Fruit fly (Drosophila melanogaster) whole organism, pupa: ENCODE measurements around the gene betaCOP.

Experiments
- CG12605 ChIP-seq: fragments of 200-800 bp; sonication (Bioruptor generic); IDR thresholded peaks from 2 replicates; pipeline ENCODE4 v1.3.6; 2022; ENCODE audit warnings: missing biosample characterization, missing genetic modification characterization
- CG13204 ChIP-seq: fragments of 200-800 bp; sonication (Bioruptor generic); optimal IDR thresholded peaks from 2 replicates; lab custom pipeline; 2018; ENCODE audit warnings: missing biosample characterization, mild to moderate bottlenecking, missing genetic modification characterization, moderate library complexity
- CG14655 ChIP-seq: fragments of 200-800 bp; sonication (Bioruptor generic); optimal IDR thresholded peaks from 3 replicates; lab custom pipeline; 2017; ENCODE audit warnings: mild to moderate bottlenecking, missing biosample characterization, missing genetic modification reagents, missing genetic modification characterization
- CG15710 ChIP-seq: fragments of 200-800 bp; sonication (Bioruptor generic); optimal IDR thresholded peaks from 2 replicates; lab custom pipeline; 2018; ENCODE audit warnings: missing biosample characterization, mild to moderate bottlenecking, missing genetic modification characterization, moderate library complexity
- CG32121 ChIP-seq: fragments of 200-800 bp; sonication (Bioruptor generic); IDR thresholded peaks from 2 replicates; pipeline ENCODE4 v1.3.6; 2022; ENCODE audit warnings: missing biosample characterization, missing genetic modification characterization
- CG4496 ChIP-seq: fragments of 200-800 bp; sonication (Bioruptor generic); IDR thresholded peaks from 3 replicates; pipeline ENCODE4 v1.3.6; 2022; ENCODE audit warnings: missing biosample characterization, missing genetic modification characterization
- CG8159 ChIP-seq: fragments of 200-800 bp; sonication (Bioruptor generic); optimal IDR thresholded peaks from 3 replicates; lab custom pipeline; 2018; ENCODE audit warnings: missing biosample characterization, mild to moderate bottlenecking, missing genetic modification characterization, moderate library complexity
- CG8301 ChIP-seq: fragments of 200-800 bp; sonication (Bioruptor generic); optimal IDR thresholded peaks from 2 replicates; lab custom pipeline; 2018; ENCODE audit warnings: missing biosample characterization, mild to moderate bottlenecking, missing genetic modification characterization
- CG9948 ChIP-seq: fragments of 200-800 bp; sonication (Bioruptor generic); optimal IDR thresholded peaks from 2 replicates; lab custom pipeline; 2018; ENCODE audit warnings: missing biosample characterization, mild to moderate bottlenecking, missing genetic modification characterization, moderate library complexity
- D1 ChIP-seq: fragments of 200-800 bp; sonication (Bioruptor generic); optimal IDR thresholded peaks from 2 replicates; lab custom pipeline; 2018; ENCODE audit warnings: missing biosample characterization, mild to moderate bottlenecking, missing genetic modification characterization, moderate library complexity
- Ets98B ChIP-seq: fragments of 200-800 bp; sonication (Bioruptor generic); IDR thresholded peaks from 2 replicates; pipeline ENCODE4 v1.3.6; 2022; ENCODE audit warnings: missing biosample characterization, missing genetic modification characterization
- Snoo ChIP-seq: fragments of 200-800 bp; sonication (Bioruptor generic); optimal IDR thresholded peaks from 3 replicates; lab custom pipeline; 2017; ENCODE audit warnings: missing biosample characterization, mild to moderate bottlenecking, missing genetic modification characterization, inconsistent platforms
- fd96Ca ChIP-seq: fragments of 200-800 bp; sonication (Bioruptor generic); IDR thresholded peaks from 3 replicates; pipeline ENCODE4 v1.3.6; 2022; ENCODE audit warnings: missing biosample characterization, missing genetic modification characterization
- rn ChIP-seq: fragments of 200-800 bp; sonication (Bioruptor generic); IDR thresholded peaks from 2 replicates; pipeline ENCODE4 v1.3.6; 2022; ENCODE audit warnings: missing biosample characterization, missing genetic modification characterization

DNA sequence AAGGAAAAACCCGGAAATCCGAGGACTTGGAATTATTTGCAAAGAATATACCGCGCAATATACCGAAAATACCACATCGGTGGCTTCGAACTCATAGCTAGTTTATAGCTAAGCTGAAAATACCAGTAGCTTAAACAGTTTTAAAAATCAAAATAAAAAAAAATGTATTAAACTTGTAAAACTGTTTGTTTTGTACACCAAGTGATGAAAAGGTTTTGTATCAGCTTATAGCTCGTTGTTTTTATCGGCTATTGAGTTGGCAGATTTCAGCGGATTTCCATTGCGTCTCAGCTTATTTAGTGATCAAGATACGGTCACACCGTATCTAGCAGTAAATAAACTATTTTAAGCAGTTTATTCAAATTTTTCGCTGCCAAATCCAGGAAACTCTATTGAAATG, 5.3 kb downstream of the betaCOP start, which contains the start of the genes por and CG6179:
- TF ChIP-seq fd96Ca (no peak), Snoo (tag; lab: Kevin White, UChicago) (no peak), CG12605 (GFP tag; lab: Robert Waterston, UW) (no peak), CG4496 (GFP tag; lab: Robert Waterston, UW) (no peak), CG14655 (no peak), CG9948 (tag; lab: Kevin White, UChicago) (no peak), CG15710 (tag; lab: Kevin White, UChicago) (no peak), D1 (tag; lab: Kevin White, UChicago) (no peak), Ets98B (GFP tag; lab: Robert Waterston, UW) (no peak), CG8301 (tag; lab: Kevin White, UChicago) (no peak), CG8159 (tag; lab: Kevin White, UChicago) (no peak), CG13204 (no peak), rn (GFP tag; lab: Robert Waterston, UW) (no peak), CG32121 (no peak)
